Fruit fly (Drosophila melanogaster): ENCODE results near the gene CG32533.

Gene CG32533

DNA sequence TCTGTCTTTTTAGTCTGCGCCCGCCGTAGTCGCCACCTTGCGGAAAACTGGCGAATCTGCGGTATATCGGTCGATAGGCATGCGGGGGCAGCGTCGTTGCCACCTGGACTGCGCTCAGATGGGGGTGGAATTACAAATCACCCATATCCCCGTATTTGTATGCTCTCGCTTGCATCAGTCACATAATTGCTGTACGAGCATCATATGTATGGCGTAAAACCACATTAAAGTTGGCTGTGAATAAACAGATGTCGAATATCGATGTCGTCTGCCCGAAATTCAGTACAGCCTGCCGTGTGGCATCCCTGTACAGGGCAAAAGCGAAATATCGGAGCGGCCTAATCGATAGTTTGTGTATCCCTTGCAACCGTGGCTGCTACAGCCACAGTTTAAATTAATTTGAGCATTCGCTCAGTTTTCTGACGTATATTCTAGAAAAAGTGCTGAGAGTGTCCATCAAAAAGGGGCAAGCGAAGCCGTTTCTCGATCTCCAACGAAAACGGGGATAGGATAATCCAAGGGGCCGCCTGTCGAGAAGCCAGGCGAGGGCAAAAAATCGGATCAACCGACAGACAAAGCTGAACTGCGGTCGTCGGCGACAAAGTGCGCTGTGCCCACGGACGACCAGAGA is 42.7 kb upstream of the CG32533 start, which contains the start of the genes Idh3a and CoRest (continued):
- TF ChIP-seq knrl (GFP tag; IDR thresholded peaks at IDR 0.05; ENCODE audit: partially characterized antibody) = peak; percentile 81
- peak; percentile 63 for TF ChIP-seq E2f2 (GFP tag; IDR thresholded peaks at IDR 0.05)
- TF ChIP-seq dm (GFP tag; optimal IDR thresholded peaks at IDR 0.05) = peak; percentile 37
- TF ChIP-seq row (GFP tag; IDR thresholded peaks at IDR 0.05) = peak; percentile 54
- no peak for TF ChIP-seq Bteb2 (GFP tag; optimal IDR thresholded peaks at IDR 0.05)
- TF ChIP-seq D19A (tag; optimal IDR thresholded peaks at IDR 0.05) = no peak
- no peak for TF ChIP-seq Hmx (GFP tag; optimal IDR thresholded peaks at IDR 0.05)
- no peak; the same call in 1 of the 2 replicates for TF ChIP-seq tna (GFP tag; IDR thresholded peaks at IDR 0.05; ENCODE audit: partially characterized antibody)
- no peak for TF ChIP-seq pfk (GFP tag; optimal IDR thresholded peaks at IDR 0.05)
- peak; percentile 49 for TF ChIP-seq HmgD (GFP tag; optimal IDR thresholded peaks at IDR 0.05)
- peak; percentile 83 for TF ChIP-seq Sry-δ (GFP tag; optimal IDR thresholded peaks at IDR 0.05)
- TF ChIP-seq sens (GFP tag) = peak; percentile 47
- TF ChIP-seq Camta (GFP tag; optimal IDR thresholded peaks at IDR 0.05) = peak; percentile 15
- no peak for TF ChIP-seq stc (GFP tag; IDR thresholded peaks at IDR 0.05)
- peak; percentile 58 for TF ChIP-seq MBD-R2 (GFP tag; IDR thresholded peaks at IDR 0.05)
- TF ChIP-seq CoRest (tag; optimal IDR thresholded peaks at IDR 0.05) = peak; percentile 69
- TF ChIP-seq crp (GFP tag; optimal IDR thresholded peaks at IDR 0.05) = peak in 1 of 2 experiments; percentile 53
- TF ChIP-seq CG18764 (GFP tag; optimal IDR thresholded peaks at IDR 0.05) = no peak
- TF ChIP-seq CG7372 (GFP tag; IDR thresholded peaks at IDR 0.05) = 0 out of 2 replicates have a peak, but pooled peaks have one; percentile 41
- peak; percentile 4 for TF ChIP-seq CG7786 (GFP tag; optimal IDR thresholded peaks at IDR 0.05)
- TF ChIP-seq zfh1 (GFP tag; IDR thresholded peaks at IDR 0.05) = 0 out of 3 replicates have a peak, but pooled peaks have one; percentile 19
- TF ChIP-seq CG4820 (GFP tag; optimal IDR thresholded peaks at IDR 0.05) = peak; percentile 4
- TF ChIP-seq Tbp (GFP tag; optimal IDR thresholded peaks at IDR 0.05) = no peak
- peak; percentile 33 for TF ChIP-seq CG30020 (tag; optimal IDR thresholded peaks at IDR 0.05)
- no peak for TF ChIP-seq CG12155 (GFP tag; optimal IDR thresholded peaks at IDR 0.05)
- peak; percentile 34; the same call in 1 of the 3 replicates for TF ChIP-seq Opbp (GFP tag; IDR thresholded peaks at IDR 0.05; ENCODE audit: partially characterized antibody)
- TF ChIP-seq gfzf (GFP tag; optimal IDR thresholded peaks at IDR 0.05) = peak; percentile 32
- TF ChIP-seq CG9817 (tag; optimal IDR thresholded peaks at IDR 0.05) = peak; percentile 48
- peak; percentile 76 for TF ChIP-seq Myb (GFP tag; optimal IDR thresholded peaks at IDR 0.05)
- peak; percentile 15 to 41 for TF ChIP-seq dpn (GFP tag; optimal IDR thresholded peaks at IDR 0.05)
- peak; percentile 37; the same call in 1 of the 2 replicates for TF ChIP-seq sna (GFP tag; IDR thresholded peaks at IDR 0.05; ENCODE audit: partially characterized antibody)
- TF ChIP-seq Dbx (GFP tag; IDR thresholded peaks at IDR 0.05) = peak; percentile 52; the same call in 1 of the 3 replicates
- TF ChIP-seq CG13123 (GFP tag; optimal IDR thresholded peaks at IDR 0.05) = no peak
- no peak for TF ChIP-seq CG6765 (GFP tag; optimal IDR thresholded peaks at IDR 0.05)
- no peak for TF ChIP-seq Abd-B (GFP tag; optimal IDR thresholded peaks at IDR 0.05)
- no peak for TF ChIP-seq Bdp1 (GFP tag; optimal IDR thresholded peaks at IDR 0.05)
- no peak for TF ChIP-seq CG11247 (GFP tag; IDR thresholded peaks at IDR 0.05)
- TF ChIP-seq insv (GFP tag; optimal IDR thresholded peaks at IDR 0.05) = no peak
- peak in 1 of 2 experiments; percentile 36 for TF ChIP-seq Pdp1 (GFP tag; optimal IDR thresholded peaks at IDR 0.05)
- peak; percentile 27; the same call in 1 of the 2 replicates for TF ChIP-seq ato (GFP tag; IDR thresholded peaks at IDR 0.05; ENCODE audit: partially characterized antibody)
- TF ChIP-seq CG7963 (GFP tag; IDR thresholded peaks at IDR 0.05; ENCODE audit: partially characterized antibody) = peak; percentile 50; the same call in 1 of the 3 replicates
- TF ChIP-seq tll (GFP tag; optimal IDR thresholded peaks at IDR 0.05) = peak in 1 of 2 experiments; percentile 61
- TF ChIP-seq CG12659 (GFP tag; optimal IDR thresholded peaks at IDR 0.05) = peak; percentile 28
- TF ChIP-seq CG9215 (GFP tag; IDR thresholded peaks at IDR 0.05) = peak; percentile 54
- peak; percentile 17 for TF ChIP-seq Dad (GFP tag; optimal IDR thresholded peaks at IDR 0.05)
- no peak for TF ChIP-seq schlank (tag; optimal IDR thresholded peaks at IDR 0.05)
- TF ChIP-seq CG34224 (GFP tag; IDR thresholded peaks at IDR 0.05; ENCODE audit: partially characterized antibody) = peak; percentile 46; the same call in 2 of the 3 replicates
- TF ChIP-seq CG2712 (tag; optimal IDR thresholded peaks at IDR 0.05) = peak; percentile 38
